Worm (Caenorhabditis elegans) whole organism, L4 larva: ENCODE data around the gene C06E4.1.

Experiments
- D1046.2 ChIP-seq: fragments of 200-800 bp; sonication (Bioruptor generic); IDR thresholded peaks from 2 replicates; pipeline ENCODE4 v1.3.6; 2022; ENCODE audit warnings: missing genetic modification characterization, missing compliant biosample characterization
- F10B5.3 ChIP-seq: sonication (generic microtip); optimal IDR thresholded peaks from 2 replicates; lab custom pipeline; 2016; ENCODE audit warnings: mild to moderate bottlenecking, missing genetic modification characterization, missing compliant biosample characterization
- F26F4.8 ChIP-seq: fragments of 200-800 bp; sonication (Bioruptor generic); conservative IDR thresholded peaks from 2 replicates; pipeline ENCODE4 v1.3.6; 2022; ENCODE audit warnings: missing genetic modification characterization, missing compliant biosample characterization
- F37D6.2 ChIP-seq: sonication (generic microtip); optimal IDR thresholded peaks from 2 replicates; lab custom pipeline; 2016; ENCODE audit warnings: mild to moderate bottlenecking, missing genetic modification characterization, missing compliant biosample characterization
- R02D3.7 ChIP-seq: fragments of 150-350 bp; sonication (generic microtip); optimal IDR thresholded peaks from 3 replicates; lab custom pipeline; 2014; ENCODE audit warnings: missing biosample characterization, missing genetic modification characterization
- Y5F2A.4 ChIP-seq: fragments of 200-800 bp; sonication (Bioruptor generic); optimal IDR thresholded peaks from 2 replicates; lab custom pipeline; 2018; ENCODE audit warnings: mild to moderate bottlenecking, missing genetic modification characterization, missing compliant biosample characterization
- Y75B8A.6 ChIP-seq: fragments of 200-800 bp; sonication (Bioruptor generic); IDR thresholded peaks from 2 replicates; pipeline ENCODE4 v1.3.6; 2022; ENCODE audit warnings: missing genetic modification reagents, missing genetic modification characterization, missing compliant biosample characterization
- ZK337.2 ChIP-seq: fragments of 200-800 bp; sonication (Bioruptor generic); IDR thresholded peaks from 2 replicates; pipeline ENCODE4 v1.3.6; 2022; ENCODE audit warnings: missing genetic modification reagents, missing genetic modification characterization, missing compliant biosample characterization
- aha-1 ChIP-seq: fragments of 150-350 bp; peaks from one replicate; lab custom pipeline; 2014; ENCODE audit warnings: missing biosample characterization, missing genetic modification characterization
- aly-2 ChIP-seq: sonication (generic microtip); optimal IDR thresholded peaks from 2 replicates; lab custom pipeline; 2018; ENCODE audit warnings: missing biosample characterization, missing genetic modification characterization
- ceh-20 ChIP-seq: fragments of 200-800 bp; sonication (Bioruptor generic); IDR thresholded peaks from 2 replicates; pipeline ENCODE4 v1.3.6; 2022; ENCODE audit warnings: missing genetic modification reagents, missing genetic modification characterization, missing compliant biosample characterization
- ceh-82 ChIP-seq: sonication (generic microtip); optimal IDR thresholded peaks from 2 replicates; lab custom pipeline; 2017; ENCODE audit warnings: missing biosample characterization, missing genetic modification characterization
- daf-16 ChIP-seq, 3 experiments: sonication (generic microtip); optimal IDR thresholded peaks; 2 replicates each; lab custom pipeline; 2016 to 2017; ENCODE audit warnings: missing genetic modification characterization in 3 of 3, missing genetic modification reagents in 3 of 3, mild to moderate bottlenecking in 2 of 3, missing compliant biosample characterization in 2 of 3, missing biosample characterization in 1 of 3, moderate library complexity in 1 of 3
- dmd-6 ChIP-seq: fragments of 200-800 bp; sonication (Bioruptor generic); IDR thresholded peaks from 2 replicates; pipeline ENCODE4 v1.3.6; 2022; ENCODE audit warnings: missing genetic modification reagents, missing genetic modification characterization, missing compliant biosample characterization
- dpl-1 ChIP-seq: fragments of 150-350 bp; optimal IDR thresholded peaks from 2 replicates; lab custom pipeline; 2014; ENCODE audit warnings: missing biosample characterization, missing genetic modification reagents, missing genetic modification characterization
- dve-1 ChIP-seq: sonication (generic microtip); optimal IDR thresholded peaks from 2 replicates; lab custom pipeline; 2017; ENCODE audit warnings: antibody characterized with exemption, mild to moderate bottlenecking, missing genetic modification characterization, missing compliant biosample characterization; ENCODE audit not compliant: insufficient read depth
- fos-1 ChIP-seq: fragments of 150-350 bp; optimal IDR thresholded peaks from 2 replicates; lab custom pipeline; 2014; ENCODE audit warnings: missing biosample characterization, missing genetic modification characterization
- gei-8 ChIP-seq: fragments of 200-800 bp; sonication (Bioruptor generic); optimal IDR thresholded peaks from 2 replicates; lab custom pipeline; 2018; ENCODE audit warnings: mild to moderate bottlenecking, missing genetic modification characterization, missing compliant biosample characterization
- hlh-11 ChIP-seq: fragments of 200-800 bp; sonication (Bioruptor generic); optimal IDR thresholded peaks from 2 replicates; lab custom pipeline; 2018; ENCODE audit warnings: mild to moderate bottlenecking, missing genetic modification characterization, missing compliant biosample characterization
- hlh-30 ChIP-seq: sonication (generic microtip); optimal IDR thresholded peaks from 2 replicates; lab custom pipeline; 2017; ENCODE audit warnings: antibody characterized with exemption, mild to moderate bottlenecking, missing genetic modification characterization, missing compliant biosample characterization; ENCODE audit not compliant: insufficient read depth
- hmg-1.1 ChIP-seq: fragments of 200-800 bp; sonication (Bioruptor generic); IDR thresholded peaks from 2 replicates; pipeline ENCODE4 v1.3.6; 2022; ENCODE audit warnings: missing genetic modification reagents, missing genetic modification characterization, missing compliant biosample characterization
- lim-7 ChIP-seq: fragments of 200-800 bp; sonication (Bioruptor generic); IDR thresholded peaks from 2 replicates; pipeline ENCODE4 v1.3.6; 2022; ENCODE audit warnings: missing genetic modification characterization, missing compliant biosample characterization
- lin-1 ChIP-seq: fragments of 200-800 bp; sonication (Bioruptor generic); IDR thresholded peaks from 2 replicates; pipeline ENCODE4 v1.3.6; 2022; ENCODE audit warnings: missing genetic modification reagents, missing genetic modification characterization, missing compliant biosample characterization
- lin-15B ChIP-seq: fragments of 150-350 bp; sonication (generic microtip); optimal IDR thresholded peaks from 3 replicates; lab custom pipeline; 2014; ENCODE audit warnings: missing biosample characterization, missing genetic modification characterization
- lir-3 ChIP-seq: sonication (generic microtip); optimal IDR thresholded peaks from 2 replicates; lab custom pipeline; 2016; ENCODE audit warnings: mild to moderate bottlenecking, missing genetic modification characterization, missing compliant biosample characterization
- madf-5 ChIP-seq, 2 experiments: fragments of 200-800 bp; sonication (Bioruptor generic); IDR thresholded peaks; 2 replicates each; pipeline ENCODE4 v1.3.6; 2022; ENCODE audit warnings: missing compliant biosample characterization in 2 of 2, missing genetic modification characterization in 2 of 2
- madf-9 ChIP-seq: fragments of 200-800 bp; sonication (Bioruptor generic); conservative IDR thresholded peaks from 2 replicates; pipeline ENCODE4 v1.3.6; 2022; ENCODE audit warnings: missing genetic modification reagents, missing genetic modification characterization, missing compliant biosample characterization
- mep-1 ChIP-seq: fragments of 150-350 bp; sonication (generic microtip); optimal IDR thresholded peaks from 3 replicates; lab custom pipeline; 2014; ENCODE audit warnings: missing biosample characterization, missing genetic modification characterization
- mes-2 ChIP-seq: sonication (generic microtip); optimal IDR thresholded peaks from 2 replicates; lab custom pipeline; 2016; ENCODE audit warnings: missing genotype, mild to moderate bottlenecking, missing genetic modification characterization, missing compliant biosample characterization; ENCODE audit not compliant: poor library complexity, severe bottlenecking
- mxl-3 ChIP-seq: fragments of 200-800 bp; sonication (Bioruptor generic); optimal IDR thresholded peaks from 2 replicates; lab custom pipeline; 2018; ENCODE audit warnings: mild to moderate bottlenecking, missing genetic modification characterization, missing compliant biosample characterization
- nhr-102 ChIP-seq: sonication (generic microtip); optimal IDR thresholded peaks from 2 replicates; lab custom pipeline; 2016; ENCODE audit warnings: mild to moderate bottlenecking, missing genetic modification characterization, moderate library complexity, missing compliant biosample characterization
- nhr-11 ChIP-seq: fragments of 150-350 bp; optimal IDR thresholded peaks from 2 replicates; lab custom pipeline; 2014; ENCODE audit warnings: missing biosample characterization, missing genetic modification characterization
- nhr-41 ChIP-seq: fragments of 200-800 bp; sonication (Bioruptor generic); IDR thresholded peaks from 2 replicates; pipeline ENCODE4 v1.3.6; 2022; ENCODE audit warnings: missing genetic modification reagents, missing genetic modification characterization, missing compliant biosample characterization
- nhr-6 ChIP-seq: fragments of 150-350 bp; optimal IDR thresholded peaks from 2 replicates; lab custom pipeline; 2014; ENCODE audit warnings: missing biosample characterization, missing genetic modification characterization
- php-3 ChIP-seq: fragments of 200-800 bp; sonication (Bioruptor generic); IDR thresholded peaks from 2 replicates; pipeline ENCODE4 v1.3.6; 2022; ENCODE audit warnings: missing genetic modification reagents, missing genetic modification characterization, missing compliant biosample characterization
- saeg-2 ChIP-seq: fragments of 200-800 bp; sonication (Bioruptor generic); IDR thresholded peaks from 2 replicates; pipeline ENCODE4 v1.3.6; 2022; ENCODE audit warnings: missing genetic modification reagents, missing genetic modification characterization, missing compliant biosample characterization
- snpc-4 ChIP-seq: fragments of 150-350 bp; optimal IDR thresholded peaks from 2 replicates; lab custom pipeline; 2014; ENCODE audit warnings: missing biosample characterization, missing genetic modification characterization
- spr-3 ChIP-seq: fragments of 200-800 bp; sonication (Bioruptor generic); optimal IDR thresholded peaks from 2 replicates; lab custom pipeline; 2018; ENCODE audit warnings: mild to moderate bottlenecking, missing genetic modification characterization, missing compliant biosample characterization
- tra-1 ChIP-seq: fragments of 200-800 bp; sonication (Bioruptor generic); IDR thresholded peaks from 2 replicates; pipeline ENCODE4 v1.3.6; 2022; ENCODE audit warnings: missing genetic modification reagents, missing genetic modification characterization, missing compliant biosample characterization
- unc-62 ChIP-seq, 3 experiments: fragments of 150-350 bp in 1 of 3; sonication (generic microtip); optimal IDR thresholded peaks in 2 of 3; peaks in 1 of 3; 1 replicate in 1 of 3; 2 replicates in 2 of 3; lab custom pipeline; 2014 to 2017; ENCODE audit warnings: missing biosample characterization in 3 of 3, missing genetic modification characterization in 3 of 3, missing genetic modification reagents in 3 of 3, missing genotype in 1 of 3
- zfp-2 ChIP-seq: sonication (generic microtip); optimal IDR thresholded peaks from 2 replicates; lab custom pipeline; 2016; ENCODE audit warnings: mild to moderate bottlenecking, missing genetic modification characterization, missing compliant biosample characterization
- zfp-3 ChIP-seq: fragments of 200-800 bp; sonication (Bioruptor generic); conservative IDR thresholded peaks from 2 replicates; pipeline ENCODE4 v1.3.6; 2022; ENCODE audit warnings: missing genetic modification reagents, missing genetic modification characterization, missing compliant biosample characterization

The C06E4.1 gene

DNA sequence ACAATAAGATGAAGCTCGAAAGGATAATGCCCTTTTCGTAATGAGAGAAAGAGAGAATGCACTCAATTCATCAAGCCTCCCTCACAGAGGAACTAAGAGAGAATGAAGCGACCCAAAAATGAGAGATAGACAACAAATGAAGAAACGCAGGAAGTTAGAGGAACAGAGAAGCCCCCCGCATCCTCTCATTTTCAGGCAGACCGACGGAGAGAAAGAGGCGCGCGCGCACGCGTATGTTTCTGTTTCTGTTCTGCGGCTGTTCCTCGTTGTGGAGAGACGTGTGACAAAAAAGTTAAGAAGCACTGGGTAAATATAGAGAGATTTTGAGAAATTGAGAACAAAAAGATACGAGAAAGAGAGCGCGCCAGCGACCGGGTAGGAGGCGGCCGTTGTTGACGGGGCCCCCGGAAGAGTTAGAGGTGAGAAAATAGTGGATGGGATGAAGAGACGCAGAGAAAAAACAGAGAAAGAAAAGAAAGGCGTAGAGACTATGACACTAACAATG lies 36.9 kb downstream of the C06E4.1 start (continued):
- TF ChIP-seq D1046.2 (GFP tag; lab: Robert Waterston, UW) (no peak), dve-1 (tag; lab: Kevin White, UChicago) (peak; percentile 94)

DNA sequence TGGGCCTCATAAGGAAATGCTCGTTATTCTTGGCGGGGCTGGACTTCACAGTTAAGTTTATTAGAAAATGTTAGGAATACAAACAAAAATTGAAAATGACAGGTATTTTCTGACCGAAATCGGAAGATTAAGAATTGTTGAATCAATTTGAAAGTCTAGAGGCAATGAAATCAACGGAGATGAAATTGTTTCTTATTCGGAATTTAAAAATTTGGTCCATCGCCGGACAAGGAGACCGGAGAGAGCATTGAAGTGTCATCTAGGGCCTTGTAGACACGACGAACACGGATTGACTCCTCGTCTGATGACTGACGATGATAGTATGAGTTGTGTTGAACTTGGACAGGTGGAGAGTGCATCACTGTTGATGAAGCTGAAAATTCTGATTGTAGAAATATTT lies 37.6 kb downstream of the C06E4.1 start:
- TF ChIP-seq unc-62 (GFP tag; optimal IDR thresholded peaks at IDR 0.05 in 1 of 2; lab: Kevin White, UChicago) (peak in 1 of 2 experiments; percentile 92), unc-62 (tag; optimal IDR thresholded peaks at IDR 0.05; lab: Kevin White, UChicago) (no peak), snpc-4 (tag; lab: Kevin White, UChicago) (no peak)

DNA sequence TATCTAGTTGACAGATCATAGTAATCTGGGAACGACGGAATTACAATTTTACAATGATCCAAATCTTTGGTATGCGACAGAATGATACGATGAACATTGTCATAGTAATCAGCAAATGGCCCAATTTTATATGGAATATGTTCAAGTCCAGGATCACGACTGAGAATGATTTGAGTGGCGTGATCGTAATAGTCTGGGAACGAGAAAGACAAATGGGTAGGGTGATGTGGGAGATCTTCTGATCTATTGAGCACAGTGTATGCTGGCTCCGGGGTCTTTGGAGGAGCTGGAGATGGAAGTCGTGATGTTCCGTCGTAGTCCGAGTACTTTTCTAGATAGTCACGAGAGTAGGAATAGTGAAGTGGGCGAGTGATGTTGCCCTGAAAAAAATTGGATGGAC lies 40.8 kb downstream of the C06E4.1 start:
- TF ChIP-seq lin-1 (GFP tag; lab: Robert Waterston, UW) = no peak
- no peak for TF ChIP-seq mes-2
- peak; percentile 90 for TF ChIP-seq aha-1 (tag; lab: Kevin White, UChicago)
- TF ChIP-seq fos-1 (tag; lab: Kevin White, UChicago) = no peak
- TF ChIP-seq, all 104 proteins: peak for 1

DNA sequence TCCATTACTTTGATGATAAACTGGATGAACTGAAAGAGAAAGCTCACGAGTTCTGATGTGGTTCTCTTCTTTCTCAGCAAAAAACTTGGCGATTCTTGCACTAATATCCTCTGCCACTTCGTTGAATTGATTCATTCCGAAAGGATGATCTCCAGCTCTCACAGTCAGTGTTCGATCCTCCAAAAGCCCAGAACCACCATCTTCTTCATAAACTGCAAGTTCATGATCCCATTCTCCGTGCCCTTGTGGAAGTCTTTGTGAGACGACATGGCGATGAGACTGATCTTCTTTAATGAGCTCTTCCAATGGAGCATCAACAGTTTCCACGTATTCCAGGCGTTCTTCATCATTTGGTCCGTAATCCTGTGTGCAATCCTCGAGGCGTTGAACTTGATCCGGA lies 41.9 kb downstream of the C06E4.1 start:
- TF ChIP-seq unc-62 (GFP tag; optimal IDR thresholded peaks at IDR 0.05 in 1 of 2; lab: Kevin White, UChicago) = peak in 1 of 2 experiments; percentile 98
- no peak for TF ChIP-seq unc-62 (tag; optimal IDR thresholded peaks at IDR 0.05; lab: Kevin White, UChicago)
- no peak for TF ChIP-seq ceh-20
- TF ChIP-seq, all 104 proteins: peak for 1

DNA sequence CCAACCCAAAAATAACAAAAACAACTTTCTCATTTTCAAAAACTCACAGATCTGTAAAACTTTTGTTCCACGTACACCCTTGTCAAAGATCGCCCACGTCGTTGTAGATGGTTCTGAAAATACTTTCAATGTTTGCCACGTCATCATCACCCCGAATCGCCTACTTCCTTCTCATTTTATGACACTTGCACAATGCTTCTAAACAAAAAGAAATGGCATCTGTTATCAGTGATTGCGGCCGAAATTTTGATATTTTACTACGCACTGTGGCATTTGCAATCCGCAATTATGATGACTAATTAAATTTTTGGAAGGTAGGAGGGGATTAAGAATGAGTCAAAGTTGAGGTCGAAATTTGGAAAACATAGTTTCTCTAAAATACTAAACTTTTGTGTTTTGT lies 42.6 kb downstream of the C06E4.1 start:
- TF ChIP-seq aly-2 (tag; lab: Kevin White, UChicago) (no peak), mep-1 (no peak), F10B5.3 (no peak), F37D6.2 (tag; lab: Kevin White, UChicago) (no peak), hlh-11 (tag; lab: Kevin White, UChicago) (peak; percentile 31), snpc-4 (tag; lab: Kevin White, UChicago) (no peak), madf-9 (GFP tag; lab: Robert Waterston, UW) (no peak), nhr-11 (tag; lab: Kevin White, UChicago) (no peak), zfp-2 (tag; lab: Kevin White, UChicago) (no peak), lim-7 (GFP tag; lab: Robert Waterston, UW) (no peak), nhr-6 (tag; lab: Kevin White, UChicago) (no peak), dpl-1 (GFP tag; lab: Kevin White, UChicago) (no peak), zfp-3 (GFP tag; lab: Robert Waterston, UW) (no peak), madf-5 (GFP tag; IDR thresholded peaks at IDR 0.05; lab: Robert Waterston, UW) (no peak), nhr-41 (GFP tag; lab: Robert Waterston, UW) (no peak), ZK337.2 (no peak), tra-1 (GFP tag; lab: Robert Waterston, UW) (no peak), saeg-2 (GFP tag; lab: Robert Waterston, UW) (no peak), gei-8 (GFP tag; lab: Kevin White, UChicago) (no peak), lir-3 (no peak), ceh-82 (no peak), hmg-1.1 (GFP tag; lab: Robert Waterston, UW) (no peak), Y5F2A.4 (GFP tag; lab: Kevin White, UChicago) (no peak), daf-16 (GFP tag; optimal IDR thresholded peaks at IDR 0.05; lab: Kevin White, UChicago) (no peak), daf-16 (tag; optimal IDR thresholded peaks at IDR 0.05; lab: Kevin White, UChicago) (peak; percentile 50), Y75B8A.6 (no peak), F26F4.8 (GFP tag; lab: Robert Waterston, UW) (no peak), mxl-3 (GFP tag; lab: Kevin White, UChicago) (no peak), lin-15B (tag; lab: Kevin White, UChicago) (no peak), dve-1 (tag; lab: Kevin White, UChicago) (peak; percentile 37), dmd-6 (GFP tag; lab: Robert Waterston, UW) (peak; percentile 56), php-3 (no peak), spr-3 (GFP tag; lab: Kevin White, UChicago) (no peak), hlh-30 (tag; lab: Kevin White, UChicago) (no peak), nhr-102 (tag; lab: Kevin White, UChicago) (no peak), R02D3.7 (tag; lab: Kevin White, UChicago) (no peak)
